Worm (Caenorhabditis elegans) whole organism, L2 larva: ENCODE data around the gene rpn-13.
A peak's percentile ranks its signal among the peaks of the same experiment; 100 is the strongest.

Source experiments
- C34F6.9 ChIP-seq: fragments of 150-350 bp; optimal IDR thresholded peaks from 2 replicates; lab custom pipeline; 2014; ENCODE audit warnings: missing biosample characterization, missing genetic modification characterization
- R02D3.7 ChIP-seq: fragments of 150-350 bp; optimal IDR thresholded peaks from 2 replicates; lab custom pipeline; 2014; ENCODE audit warnings: missing biosample characterization, missing genetic modification characterization
- Y55F3AM.14 ChIP-seq: fragments of 200-800 bp; sonication (Bioruptor generic); optimal IDR thresholded peaks from 2 replicates; lab custom pipeline; 2018; ENCODE audit warnings: mild to moderate bottlenecking, missing genetic modification characterization, missing compliant biosample characterization
- ZK546.5 ChIP-seq: sonication (generic microtip); optimal IDR thresholded peaks from 2 replicates; lab custom pipeline; 2017; ENCODE audit warnings: missing biosample characterization, missing genetic modification characterization
- alr-1 ChIP-seq: fragments of 150-350 bp; optimal IDR thresholded peaks from 2 replicates; lab custom pipeline; 2014; ENCODE audit warnings: missing biosample characterization, missing genetic modification characterization
- aly-2 ChIP-seq: fragments of 150-350 bp; optimal IDR thresholded peaks from 2 replicates; lab custom pipeline; 2014; ENCODE audit warnings: missing biosample characterization, missing genetic modification characterization
- ama-1 ChIP-seq: fragments of 150-350 bp; optimal IDR thresholded peaks from 2 replicates; lab custom pipeline; 2018; ENCODE audit warnings: inconsistent platforms
- blmp-1 ChIP-seq: sonication (generic microtip); optimal IDR thresholded peaks from 2 replicates; lab custom pipeline; 2017; ENCODE audit warnings: missing genetic modification characterization, mild to moderate bottlenecking, missing compliant biosample characterization, antibody characterized with exemption, moderate library complexity; ENCODE audit not compliant: insufficient read depth
- ceh-16 ChIP-seq: fragments of 150-350 bp; optimal IDR thresholded peaks from 2 replicates; lab custom pipeline; 2014; ENCODE audit warnings: missing biosample characterization, missing genetic modification characterization
- crh-2 ChIP-seq: sonication (generic microtip); optimal IDR thresholded peaks from 2 replicates; lab custom pipeline; 2017; ENCODE audit warnings: missing biosample characterization, missing genetic modification characterization
- egl-27 ChIP-seq: sonication (generic microtip); optimal IDR thresholded peaks from 3 replicates; lab custom pipeline; 2017; ENCODE audit warnings: missing biosample characterization, missing genetic modification reagents, missing genetic modification characterization
- elt-3 ChIP-seq: sonication (generic microtip); optimal IDR thresholded peaks from 2 replicates; lab custom pipeline; 2017; ENCODE audit warnings: missing biosample characterization, missing genetic modification characterization
- fos-1 ChIP-seq: fragments of 150-350 bp; optimal IDR thresholded peaks from 2 replicates; lab custom pipeline; 2014; ENCODE audit warnings: missing biosample characterization, missing genetic modification characterization
- lin-13 ChIP-seq: fragments of 150-350 bp; optimal IDR thresholded peaks from 2 replicates; lab custom pipeline; 2014; ENCODE audit warnings: missing biosample characterization, missing genetic modification reagents, missing genetic modification characterization
- lin-39 ChIP-seq: fragments of 150-350 bp; optimal IDR thresholded peaks from 2 replicates; lab custom pipeline; 2014; ENCODE audit warnings: missing biosample characterization, missing genetic modification reagents, missing genetic modification characterization
- lsy-2 ChIP-seq, 2 experiments: fragments of 150-350 bp in 1 of 2; sonication (generic microtip) in 1 of 2; optimal IDR thresholded peaks; 2 replicates each; lab custom pipeline; 2014 to 2017; ENCODE audit warnings: missing biosample characterization in 2 of 2, missing genetic modification characterization in 2 of 2
- mbf-1 ChIP-seq: sonication (generic microtip); optimal IDR thresholded peaks from 2 replicates; lab custom pipeline; 2017; ENCODE audit warnings: missing biosample characterization, missing genetic modification characterization
- nhr-10 ChIP-seq: sonication (generic microtip); optimal IDR thresholded peaks from 2 replicates; lab custom pipeline; 2017; ENCODE audit warnings: missing biosample characterization, missing genetic modification characterization
- nhr-11 ChIP-seq: fragments of 150-350 bp; optimal IDR thresholded peaks from 2 replicates; lab custom pipeline; 2014; ENCODE audit warnings: missing biosample characterization, missing genetic modification characterization
- nhr-12 ChIP-seq: fragments of 150-350 bp; optimal IDR thresholded peaks from 2 replicates; lab custom pipeline; 2014; ENCODE audit warnings: missing biosample characterization, missing genetic modification characterization
- nhr-129 ChIP-seq: fragments of 150-350 bp; optimal IDR thresholded peaks from 2 replicates; lab custom pipeline; 2014; ENCODE audit warnings: missing biosample characterization, missing genetic modification characterization
- nhr-21 ChIP-seq: fragments of 150-350 bp; optimal IDR thresholded peaks from 2 replicates; lab custom pipeline; 2014; ENCODE audit warnings: missing biosample characterization, missing genetic modification characterization
- nhr-23 ChIP-seq: fragments of 150-350 bp; optimal IDR thresholded peaks from 2 replicates; lab custom pipeline; 2014; ENCODE audit warnings: missing biosample characterization, missing genetic modification reagents, missing genetic modification characterization
- nhr-25 ChIP-seq: fragments of 150-350 bp; sonication (generic microtip); optimal IDR thresholded peaks from 3 replicates; lab custom pipeline; 2014; ENCODE audit warnings: missing biosample characterization, missing genetic modification characterization
- peb-1 ChIP-seq: fragments of 150-350 bp; optimal IDR thresholded peaks from 2 replicates; lab custom pipeline; 2014; ENCODE audit warnings: missing biosample characterization, missing genetic modification characterization
- sem-4 ChIP-seq: fragments of 150-350 bp; optimal IDR thresholded peaks from 2 replicates; lab custom pipeline; 2014; ENCODE audit warnings: missing biosample characterization, missing genetic modification reagents, missing genetic modification characterization
- sma-3 ChIP-seq: sonication (generic microtip); optimal IDR thresholded peaks from 2 replicates; lab custom pipeline; 2016; ENCODE audit warnings: missing genetic modification reagents, missing genetic modification characterization, missing compliant biosample characterization
- sma-9 ChIP-seq, 2 experiments: fragments of 150-350 bp in 1 of 2; sonication (generic microtip) in 1 of 2; optimal IDR thresholded peaks; 2 replicates each; lab custom pipeline; 2014 to 2016; ENCODE audit warnings: missing genetic modification characterization in 2 of 2, mild to moderate bottlenecking in 1 of 2, missing biosample characterization in 1 of 2, missing compliant biosample characterization in 1 of 2, missing genetic modification reagents in 1 of 2, moderate library complexity in 1 of 2
- unc-39 ChIP-seq: fragments of 150-350 bp; optimal IDR thresholded peaks from 2 replicates; lab custom pipeline; 2014; ENCODE audit warnings: missing biosample characterization, missing genetic modification characterization
- unc-55 ChIP-seq: fragments of 150-350 bp; sonication (generic microtip); optimal IDR thresholded peaks from 3 replicates; lab custom pipeline; 2014; ENCODE audit warnings: missing biosample characterization, missing genetic modification reagents, missing genetic modification characterization
- unc-62 ChIP-seq: fragments of 150-350 bp; optimal IDR thresholded peaks from 2 replicates; lab custom pipeline; 2014; ENCODE audit warnings: missing biosample characterization, missing genetic modification reagents, missing genetic modification characterization
- ztf-11 ChIP-seq: sonication (generic microtip); optimal IDR thresholded peaks from 2 replicates; lab custom pipeline; 2017; ENCODE audit warnings: missing biosample characterization, missing genetic modification characterization

The rpn-13 gene

ce11 chrIII:6331211-6331782 lies 10.4 kb downstream of the rpn-13 start, which contains the start of gene C56G2.4:
C56G2.4 (plus strand) TSS chrIII:6331732.
- no peak for TF ChIP-seq nhr-129 (tag; lab: Kevin White, UChicago)
- no peak for TF ChIP-seq sem-4 (tag; lab: Kevin White, UChicago)
- TF ChIP-seq crh-2 (tag; lab: Kevin White, UChicago): no peak

DNA sequence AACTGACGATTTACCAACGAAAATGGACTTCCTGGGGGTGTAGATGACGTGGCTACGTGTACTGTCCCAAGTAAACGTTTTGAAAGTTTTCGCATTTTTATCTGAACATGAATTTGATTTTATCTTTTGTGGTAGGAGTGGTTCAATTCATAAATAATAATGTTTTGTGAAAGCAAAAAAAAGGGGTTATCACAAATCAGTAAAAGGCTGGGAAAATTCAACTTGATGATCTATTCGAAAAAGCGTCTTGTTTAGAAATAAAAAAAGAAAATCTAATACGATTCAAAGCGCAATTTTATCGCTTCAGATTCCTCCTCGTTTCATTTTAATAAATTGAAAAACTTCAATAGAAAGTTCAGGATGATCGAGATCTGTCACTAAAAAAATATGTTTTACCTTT lies 17.6 kb downstream of the rpn-13 start, which contains the start of gene C56G2.5:
Gene C56G2.5 (minus strand): TSS at position 101 of the 400 bp plus-strand sequence.
- TF ChIP-seq unc-55 (GFP tag; lab: Kevin White, UChicago): no peak
- TF ChIP-seq ceh-16 (tag; lab: Kevin White, UChicago): no peak
- no peak for TF ChIP-seq sma-3
- TF ChIP-seq lin-39 (tag; lab: Kevin White, UChicago): no peak
- TF ChIP-seq mbf-1 (tag; lab: Kevin White, UChicago): no peak
- TF ChIP-seq R02D3.7 (tag; lab: Kevin White, UChicago): no peak
- TF ChIP-seq lsy-2 (tag; optimal IDR thresholded peaks at IDR 0.05; lab: Kevin White, UChicago): no peak
- no peak for TF ChIP-seq nhr-25 (tag; lab: Kevin White, UChicago)
- no peak for TF ChIP-seq nhr-10
- TF ChIP-seq nhr-21 (tag; lab: Kevin White, UChicago): no peak
- no peak for TF ChIP-seq nhr-11 (tag; lab: Kevin White, UChicago)
- TF ChIP-seq egl-27 (tag; lab: Kevin White, UChicago): no peak
- no peak for TF ChIP-seq sma-9 (GFP tag; optimal IDR thresholded peaks at IDR 0.05; lab: Kevin White, UChicago)
- no peak for TF ChIP-seq sma-9 (tag; optimal IDR thresholded peaks at IDR 0.05; lab: Kevin White, UChicago)
- no peak for TF ChIP-seq blmp-1 (tag; lab: Kevin White, UChicago)
- TF ChIP-seq nhr-129 (tag; lab: Kevin White, UChicago): no peak
- no peak for TF ChIP-seq alr-1
- TF ChIP-seq Y55F3AM.14: no peak
- no peak for TF ChIP-seq ama-1
- TF ChIP-seq, all 48 proteins: peak for 0

- TF ChIP-seq sma-9 (GFP tag; optimal IDR thresholded peaks at IDR 0.05; lab: Kevin White, UChicago): peak; percentile 71
- TF ChIP-seq sma-9 (tag; optimal IDR thresholded peaks at IDR 0.05; lab: Kevin White, UChicago): no peak
- TF ChIP-seq unc-39 (tag; lab: Kevin White, UChicago): no peak
- TF ChIP-seq fos-1 (tag; lab: Kevin White, UChicago): no peak
Observed at ce11 chrIII:6317345-6317744, 24.4 kb downstream of the rpn-13 start.

DNA sequence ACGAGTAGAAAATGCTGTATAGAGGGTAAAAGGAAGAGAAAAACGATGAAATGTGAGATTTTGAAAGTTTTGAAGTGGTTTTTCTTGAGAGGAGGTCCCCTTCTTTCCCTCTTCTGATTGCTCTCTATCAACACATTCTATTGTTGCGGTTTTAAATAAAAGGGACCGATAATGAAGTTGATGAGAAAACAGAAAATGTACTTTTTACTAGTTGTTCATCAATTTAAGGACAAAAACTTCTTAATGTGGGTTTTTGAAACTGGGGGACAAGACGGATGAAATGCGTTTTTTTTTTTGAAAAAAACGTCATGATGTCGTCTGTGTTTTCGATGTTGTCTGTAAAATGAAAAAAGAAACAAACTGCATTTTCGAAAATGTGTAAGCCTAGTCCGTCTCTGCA lies 24.9 kb downstream of the rpn-13 start:
- TF ChIP-seq nhr-12 (tag; lab: Kevin White, UChicago) (no peak), aly-2 (no peak), lsy-2 (tag; optimal IDR thresholded peaks at IDR 0.05; lab: Kevin White, UChicago) (no peak), sem-4 (tag; lab: Kevin White, UChicago) (no peak), nhr-129 (tag; lab: Kevin White, UChicago) (no peak), peb-1 (no peak), blmp-1 (tag; lab: Kevin White, UChicago) (no peak), lin-39 (tag; lab: Kevin White, UChicago) (no peak), ztf-11 (no peak), ama-1 (no peak), unc-62 (no peak), ZK546.5 (tag; lab: Kevin White, UChicago) (no peak), nhr-23 (tag; lab: Kevin White, UChicago) (no peak), unc-55 (GFP tag; lab: Kevin White, UChicago) (no peak), sma-9 (GFP tag; optimal IDR thresholded peaks at IDR 0.05; lab: Kevin White, UChicago) (no peak), sma-9 (tag; optimal IDR thresholded peaks at IDR 0.05; lab: Kevin White, UChicago) (no peak)

ce11 chrIII:6315515-6315914 lies 26.2 kb downstream of the rpn-13 start:
- no peak for TF ChIP-seq elt-3 (tag; lab: Kevin White, UChicago)
- TF ChIP-seq mbf-1 (tag; lab: Kevin White, UChicago): no peak
- no peak for TF ChIP-seq Y55F3AM.14
- TF ChIP-seq alr-1: no peak
- TF ChIP-seq lin-13 (GFP tag; lab: Kevin White, UChicago): no peak
- no peak for TF ChIP-seq C34F6.9 (tag; lab: Kevin White, UChicago)
- no peak for TF ChIP-seq nhr-23 (tag; lab: Kevin White, UChicago)
